Fruit fly (Drosophila melanogaster): ENCODE data around the gene CG3552.
A peak's percentile ranks its signal among the peaks of the same experiment; 100 is the strongest.

The CG3552 gene

DNA sequence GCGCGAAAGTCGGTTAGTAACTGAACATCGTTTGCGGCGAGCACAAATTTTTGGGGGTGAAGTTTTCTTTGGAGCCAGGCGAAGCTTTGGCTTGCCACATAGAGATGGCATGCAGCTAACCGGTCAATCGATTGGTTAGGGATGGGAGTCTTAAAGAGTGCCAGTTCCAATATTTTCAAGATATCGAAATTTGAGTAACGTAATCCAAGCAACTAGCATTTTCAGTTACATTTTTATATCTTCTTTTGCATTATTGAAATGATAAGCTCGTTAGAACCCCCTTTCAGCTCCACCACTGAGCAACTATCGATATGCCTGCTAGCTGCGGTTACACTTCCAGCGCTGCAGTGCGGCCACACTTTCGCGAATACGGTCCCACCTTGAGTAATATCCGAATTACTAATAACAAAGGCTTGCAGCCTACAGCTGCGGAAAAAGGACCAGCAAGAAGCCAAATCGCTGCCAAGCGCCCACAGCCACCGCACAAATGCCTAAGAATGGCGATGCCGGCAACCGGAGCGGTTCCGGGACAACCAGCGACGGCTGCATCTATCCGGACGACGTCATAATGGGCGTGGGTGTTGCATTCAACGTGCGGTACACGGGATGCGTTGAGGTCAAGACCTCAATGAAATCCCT lies 29.3 kb upstream of the CG3552 start, which contains the start of the genes Atat and Shc (continued):
- peak; percentile 98 for TF ChIP-seq CG43689 (GFP tag; IDR thresholded peaks at IDR 0.05)
- TF ChIP-seq CG10654 (GFP tag; optimal IDR thresholded peaks at IDR 0.05), result peak; percentile 99
- TF ChIP-seq Bdp1 (GFP tag; optimal IDR thresholded peaks at IDR 0.05), result peak; percentile 95
- peak; percentile 99 for TF ChIP-seq slou (GFP tag; optimal IDR thresholded peaks at IDR 0.05)
- peak; percentile 99 for TF ChIP-seq Dek (tag; optimal IDR thresholded peaks at IDR 0.05)
- TF ChIP-seq D (optimal IDR thresholded peaks at IDR 0.05), result no peak
- TF ChIP-seq D (GFP tag; optimal IDR thresholded peaks at IDR 0.05), result peak; percentile 97
- peak; percentile 96 for TF ChIP-seq CG7556 (GFP tag; optimal IDR thresholded peaks at IDR 0.05)
- peak; percentile 99 for TF ChIP-seq Atf-2 (GFP tag; optimal IDR thresholded peaks at IDR 0.05)
- TF ChIP-seq CG8388 (GFP tag; optimal IDR thresholded peaks at IDR 0.05), result peak; percentile 94
- peak; percentile 100 for TF ChIP-seq CG9932 (GFP tag; IDR thresholded peaks at IDR 0.05)
- peak; percentile 66 for TF ChIP-seq pfk (GFP tag; optimal IDR thresholded peaks at IDR 0.05)
- peak; percentile 100 for TF ChIP-seq chn (GFP tag; optimal IDR thresholded peaks at IDR 0.05)
- peak; percentile 99 for TF ChIP-seq peb (GFP tag; IDR thresholded peaks at IDR 0.05)
- TF ChIP-seq wek (GFP tag; optimal IDR thresholded peaks at IDR 0.05), result peak; percentile 83
- TF ChIP-seq Taf1 (GFP tag; IDR thresholded peaks at IDR 0.05), result peak; percentile 99
- TF ChIP-seq CoRest (tag; optimal IDR thresholded peaks at IDR 0.05), result peak; percentile 99
- TF ChIP-seq CG2129 (GFP tag; IDR thresholded peaks at IDR 0.05; ENCODE audit: partially characterized antibody), result peak; percentile 76
- TF ChIP-seq Gug (GFP tag; IDR thresholded peaks at IDR 0.05), result peak; percentile 100
- peak; percentile 92 for TF ChIP-seq sna (GFP tag; IDR thresholded peaks at IDR 0.05; ENCODE audit: partially characterized antibody)
- peak; percentile 97 for TF ChIP-seq CG31441 (GFP tag; IDR thresholded peaks at IDR 0.05)
- TF ChIP-seq en (GFP tag; optimal IDR thresholded peaks at IDR 0.05), result peak; percentile 98
- TF ChIP-seq Hr78 (GFP tag; optimal IDR thresholded peaks at IDR 0.05), result peak in 1 of 2 experiments; percentile 81
- TF ChIP-seq Hr39 (optimal IDR thresholded peaks at IDR 0.05), result no peak
- TF ChIP-seq fd96Cb (tag; optimal IDR thresholded peaks at IDR 0.05), result peak; percentile 99
- TF ChIP-seq CG2199 (GFP tag; IDR thresholded peaks at IDR 0.05), result peak; percentile 99
- peak; percentile 86 for TF ChIP-seq CG34224 (GFP tag; IDR thresholded peaks at IDR 0.05; ENCODE audit: partially characterized antibody)
- TF ChIP-seq ssp (GFP tag; IDR thresholded peaks at IDR 0.05), result peak; percentile 97
- TF ChIP-seq CG13624 (GFP tag; optimal IDR thresholded peaks at IDR 0.05), result peak; percentile 100
- peak; percentile 97 for TF ChIP-seq CG11723 (GFP tag; optimal IDR thresholded peaks at IDR 0.05)
- peak; percentile 94 for TF ChIP-seq scrt (GFP tag; optimal IDR thresholded peaks at IDR 0.05)
- peak; percentile 100 for TF ChIP-seq Ptx1 (GFP tag; IDR thresholded peaks at IDR 0.05)
- TF ChIP-seq prd (optimal IDR thresholded peaks at IDR 0.05), result no peak
- TF ChIP-seq prd (GFP tag; IDR thresholded peaks at IDR 0.05), result peak; percentile 100
- TF ChIP-seq tx (GFP tag; optimal IDR thresholded peaks at IDR 0.05), result peak; percentile 100
- 0 out of 3 replicates have a peak, but pooled peaks have one; percentile 33 for TF ChIP-seq mld (GFP tag; IDR thresholded peaks at IDR 0.05; ENCODE audit: partially characterized antibody)
- peak; percentile 98 for TF ChIP-seq Awh (GFP tag; IDR thresholded peaks at IDR 0.05)
- TF ChIP-seq CG12104 (GFP tag; optimal IDR thresholded peaks at IDR 0.05), result peak; percentile 98
- peak; percentile 100 for TF ChIP-seq H15 (GFP tag; IDR thresholded peaks at IDR 0.05)
- TF ChIP-seq Hmx (GFP tag; optimal IDR thresholded peaks at IDR 0.05), result peak; percentile 97
- TF ChIP-seq CG3726 (GFP tag; IDR thresholded peaks at IDR 0.05), result peak; percentile 99
- peak; percentile 73; the same call in 2 of the 3 replicates for TF ChIP-seq z (GFP tag; IDR thresholded peaks at IDR 0.05)
- peak; percentile 100 for TF ChIP-seq CG11093 (GFP tag; IDR thresholded peaks at IDR 0.05)
- TF ChIP-seq Stat92E (GFP tag; optimal IDR thresholded peaks at IDR 0.05), result peak in 1 of 3 experiments; percentile 90
- TF ChIP-seq Dref (GFP tag; IDR thresholded peaks at IDR 0.05), result peak; percentile 87
- TF ChIP-seq fu2 (GFP tag; optimal IDR thresholded peaks at IDR 0.05), result peak; percentile 100
- TF ChIP-seq CG30020 (tag; optimal IDR thresholded peaks at IDR 0.05), result peak; percentile 90
- peak; percentile 99 for TF ChIP-seq jing (GFP tag; optimal IDR thresholded peaks at IDR 0.05)
- TF ChIP-seq CG31224 (GFP tag; IDR thresholded peaks at IDR 0.05), result peak; percentile 98
- TF ChIP-seq CG8290 (GFP tag; optimal IDR thresholded peaks at IDR 0.05), result peak; percentile 99
- peak; percentile 98 to 100 for TF ChIP-seq CG8290 (tag; optimal IDR thresholded peaks at IDR 0.05)

Measured in whole organism, embryonic.